Worm (Caenorhabditis elegans): ENCODE results near the gene F19G12.11.
"Not testable (repeated sequence)": the region's sequence is repeated elsewhere in the genome, so short reads cannot be mapped to it uniquely, and the experiment has no call there.

The F19G12.11 gene

DNA sequence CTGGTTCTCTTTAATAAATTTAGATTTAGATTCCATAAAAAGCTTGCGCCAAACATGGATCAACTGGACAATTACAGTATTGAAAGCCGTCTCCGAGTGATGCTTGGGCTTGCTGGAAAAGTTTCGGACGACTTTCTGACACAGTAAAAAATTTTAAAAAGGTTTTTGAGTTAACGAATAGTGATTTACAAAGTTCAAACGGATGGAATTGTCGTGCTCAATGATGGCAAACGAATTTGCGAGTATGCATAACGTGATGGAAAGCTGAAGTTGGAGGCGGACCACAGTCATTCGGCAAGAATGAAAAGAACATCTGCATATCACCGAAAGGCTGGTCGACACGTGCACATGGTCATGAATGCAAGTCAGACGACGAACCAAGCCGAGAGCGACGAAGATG lies 22.4 kb downstream of the F19G12.11 start, which contains the start of gene ZK402.1:
TSS of gene ZK402.1 (plus strand) at position 301 of the 400 bp plus-strand sequence.
- not testable (repeated sequence) for TF ChIP-seq pat-9 (tag; optimal IDR thresholded peaks at IDR 0.05); fkh-10 (GFP tag; optimal IDR thresholded peaks at IDR 0.05); hlh-13 (GFP tag; optimal IDR thresholded peaks at IDR 0.05)

DNA sequence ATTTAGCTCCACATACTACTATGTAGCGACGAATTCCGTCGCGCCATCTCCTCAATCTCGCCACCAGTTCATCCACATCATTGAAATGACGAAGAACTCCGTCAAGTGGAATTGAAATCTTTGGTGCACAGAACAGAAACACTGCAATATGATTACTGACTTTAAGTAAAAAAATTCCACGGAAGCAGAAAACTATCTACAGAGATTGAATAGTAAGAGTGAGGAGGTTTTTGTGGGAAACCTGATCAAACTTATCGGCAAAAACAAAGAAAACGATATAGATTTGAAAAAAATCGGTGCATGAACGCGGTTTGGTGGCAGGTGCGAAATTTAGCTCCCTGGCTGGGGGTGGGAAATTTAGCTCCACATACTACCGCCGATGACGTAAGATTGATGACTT lies 22.9 kb downstream of the F19G12.11 start, which contains the start of gene ZK402.2:
TSS of gene ZK402.2 (plus strand) at position 301 of the 400 bp plus-strand sequence.
- TF ChIP-seq pat-9, madf-2, ets-4 (tag; optimal IDR thresholded peaks at IDR 0.05): not testable (repeated sequence)

DNA sequence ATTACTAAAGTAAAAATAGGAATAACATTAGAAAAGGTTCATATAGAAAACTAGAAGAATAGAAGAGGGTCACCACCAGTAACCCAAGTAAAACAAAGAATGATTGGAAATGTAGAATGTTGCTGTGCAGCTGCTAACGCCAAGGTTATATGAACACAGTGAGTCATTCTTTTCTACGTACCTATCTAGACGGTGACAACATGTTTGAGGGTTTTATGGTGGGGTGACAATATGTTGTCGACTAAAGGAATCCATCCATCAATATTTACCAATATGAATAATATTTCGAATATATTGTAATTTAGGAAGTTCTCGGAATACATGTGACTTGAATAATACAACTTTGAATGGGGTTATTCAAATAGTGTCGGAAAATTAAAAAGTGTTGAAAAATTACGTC lies 25.1 kb downstream of the F19G12.11 start, which contains the start of gene ZK402.5:
TSS of gene ZK402.5 (minus strand) at position 101 of the 400 bp plus-strand sequence.
- no peak for TF ChIP-seq elt-2 (tag; optimal IDR thresholded peaks at IDR 0.05)
- no peak for TF ChIP-seq ceh-45 (GFP tag; IDR thresholded peaks at IDR 0.05)
- no peak for TF ChIP-seq ref-2 (tag; optimal IDR thresholded peaks at IDR 0.05)
- TF ChIP-seq ama-1 (optimal IDR thresholded peaks at IDR 0.05) = no peak
- TF ChIP-seq dmd-4 (tag; optimal IDR thresholded peaks at IDR 0.05; ENCODE audit: borderline replicate concordance) = no peak
- no peak for TF ChIP-seq fkh-10 (GFP tag; optimal IDR thresholded peaks at IDR 0.05)
- no peak for TF ChIP-seq eyg-1 (tag; optimal IDR thresholded peaks at IDR 0.05)
- no peak for TF ChIP-seq nfya-1 (tag; optimal IDR thresholded peaks at IDR 0.05)

DNA sequence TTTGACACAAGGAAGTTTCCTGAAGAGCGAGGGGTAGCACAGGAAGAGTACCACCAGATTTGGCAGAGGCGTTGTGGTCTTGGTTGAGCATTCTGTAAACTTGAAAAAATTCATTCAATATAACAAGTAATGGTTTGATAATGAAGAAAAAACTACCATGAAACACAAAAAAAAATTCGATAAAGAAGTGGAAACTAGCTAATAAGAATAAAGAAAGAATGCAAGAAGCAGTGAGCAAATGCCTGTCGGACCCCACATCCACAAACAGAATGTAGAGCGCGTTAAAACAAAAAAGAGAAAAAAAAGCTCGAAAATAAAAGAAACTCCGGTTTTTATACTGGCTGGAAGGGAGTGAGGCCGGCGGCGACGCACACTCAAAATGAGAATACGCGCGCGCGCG lies 28.8 kb downstream of the F19G12.11 start, which contains the start of gene H39E20.1:
TSS of gene H39E20.1 (minus strand) at position 101 of the 400 bp plus-strand sequence.
- TF ChIP-seq lim-6 (tag; optimal IDR thresholded peaks at IDR 0.05) (no peak), unc-3 (GFP tag; conservative IDR thresholded peaks at IDR 0.05) (no peak), unc-3 (tag; optimal IDR thresholded peaks at IDR 0.05) (no peak), fax-1 (tag; optimal IDR thresholded peaks at IDR 0.05) (no peak), elt-4 (tag; optimal IDR thresholded peaks at IDR 0.05) (no peak)

- TF ChIP-seq madf-2 (tag; optimal IDR thresholded peaks at IDR 0.05) (no peak), elt-2 (tag; optimal IDR thresholded peaks at IDR 0.05) (no peak), nhr-11 (tag; optimal IDR thresholded peaks at IDR 0.05) (no peak), K09A11.1 (tag; optimal IDR thresholded peaks at IDR 0.05; ENCODE audit: insufficient read depth) (no peak), pat-9 (tag; optimal IDR thresholded peaks at IDR 0.05) (no peak), pqm-1 (tag; optimal IDR thresholded peaks at IDR 0.05) (no peak), lim-6 (tag; optimal IDR thresholded peaks at IDR 0.05) (no peak)
These were observed 30.5 kb downstream of the F19G12.11 start for ce11 chrX:1395793-1396192.

- no peak for TF ChIP-seq pros-1 (tag; optimal IDR thresholded peaks at IDR 0.05)
- TF ChIP-seq ama-1 (optimal IDR thresholded peaks at IDR 0.05) = no peak
- TF ChIP-seq nhr-232 (tag; optimal IDR thresholded peaks at IDR 0.05) = no peak
- TF ChIP-seq ceh-14 (tag; optimal IDR thresholded peaks at IDR 0.05) = no peak
These were observed 31.9 kb downstream of the F19G12.11 start for ce11 chrX:1394437-1394836.

DNA sequence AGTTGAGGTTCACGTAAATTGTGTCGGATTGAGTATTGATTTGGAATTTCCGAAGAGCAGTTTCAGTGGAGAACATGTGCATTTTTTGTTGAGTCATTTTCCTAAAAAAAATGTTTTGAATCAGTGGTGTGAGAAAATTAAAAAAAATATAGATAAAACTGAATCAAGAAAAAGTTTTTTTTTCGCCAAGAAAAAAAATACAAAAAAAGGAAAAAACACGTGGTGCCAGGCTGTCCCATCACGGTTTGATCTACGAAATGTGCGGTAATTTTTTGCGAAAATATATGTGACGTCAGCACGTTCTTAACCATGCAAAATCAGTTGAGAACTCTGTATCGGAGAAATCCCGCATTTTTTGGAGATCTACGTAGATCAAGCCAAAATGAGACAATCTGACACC lies 32.4 kb downstream of the F19G12.11 start, which contains the start of gene F56C3.9:
TSS of gene F56C3.9 (minus strand) at position 101 of the 400 bp plus-strand sequence.
- TF ChIP-seq pros-1 (tag; optimal IDR thresholded peaks at IDR 0.05) (no peak), hlh-8 (tag; optimal IDR thresholded peaks at IDR 0.05) (no peak), ceh-34 (tag; optimal IDR thresholded peaks at IDR 0.05) (no peak)

ce11 chrX:1389382-1389983 lies 36.8 kb downstream of the F19G12.11 start:
- TF ChIP-seq nfya-1 (tag; optimal IDR thresholded peaks at IDR 0.05) (peak; percentile 19), sdc-2 (tag; optimal IDR thresholded peaks at IDR 0.05) (peak; percentile 98), unc-42 (tag; optimal IDR thresholded peaks at IDR 0.05) (peak; percentile 50), ceh-31 (tag; optimal IDR thresholded peaks at IDR 0.05) (peak; percentile 44), zip-5 (tag; optimal IDR thresholded peaks at IDR 0.05) (no peak), unc-55 (GFP tag; optimal IDR thresholded peaks at IDR 0.05) (no peak), hlh-30 (tag; optimal IDR thresholded peaks at IDR 0.05; ENCODE audit: insufficient read depth) (peak; percentile 73)
